Fruit fly (Drosophila melanogaster): Measurements from ENCODE around the gene CG5567.

- TF ChIP-seq fd59A (GFP tag; optimal IDR thresholded peaks at IDR 0.05) (no peak), CG10631 (GFP tag; optimal IDR thresholded peaks at IDR 0.05) (no peak), CG32006 (GFP tag; optimal IDR thresholded peaks at IDR 0.05) (no peak), salr (GFP tag; optimal IDR thresholded peaks at IDR 0.05) (no peak), Eip93F (GFP tag; optimal IDR thresholded peaks at IDR 0.05) (no peak), fkh (GFP tag; optimal IDR thresholded peaks at IDR 0.05) (no peak), svp (GFP tag) (no peak), Gug (GFP tag; IDR thresholded peaks at IDR 0.05) (no peak), Hr39 (GFP tag; optimal IDR thresholded peaks at IDR 0.05) (no peak), ss (GFP tag; optimal IDR thresholded peaks at IDR 0.05) (no peak), Met (GFP tag; optimal IDR thresholded peaks at IDR 0.05) (no peak), cyc (GFP tag; optimal IDR thresholded peaks at IDR 0.05) (no peak)
Measured at dm6 chr3L:17814036-17814435, 29.3 kb downstream of the CG5567 start, which contains the start of gene Cln3.

Data from whole organism, prepupa.